In the genomic region with DNA sequence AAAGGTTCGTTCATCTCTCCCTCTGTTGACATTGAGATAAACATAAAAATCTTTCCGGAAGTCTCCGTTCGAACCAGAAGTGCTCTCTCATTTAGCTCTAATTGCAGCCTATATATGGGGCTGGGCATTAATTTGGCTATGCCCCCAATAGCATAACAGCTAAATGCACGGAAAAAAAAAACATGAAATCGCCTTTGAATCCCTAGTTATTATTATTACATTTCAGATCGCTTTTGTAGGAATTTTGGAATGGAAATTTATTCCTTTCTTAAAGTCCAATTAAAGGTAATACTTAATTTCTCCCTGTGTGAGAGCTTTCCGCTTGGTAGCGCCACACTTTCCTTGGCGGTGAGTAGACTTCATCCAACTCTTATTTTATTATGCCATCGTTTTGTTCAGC, we compare ENCODE assay signal across 3 fruit fly cellular contexts.
TF ChIP-seq lines count a peak whose summit lies in the region.

No protein-coding gene starts in this region.

- TF ChIP-seq CTCF in whole organism, embryonic (GFP tag; optimal IDR thresholded peaks at IDR 0.05; lab: Kevin White, UChicago): no peak

TF ChIP-seq in whole organism, embryonic, 481 proteins besides CTCF, POLR2A, EP300 and RAD21:
- TF ChIP-seq Drgx (GFP tag; IDR thresholded peaks at IDR 0.05; lab: Robert Waterston, UW): 0 out of 2 replicates have a peak, but pooled peaks have one; percentile 19
- TF ChIP-seq Blimp-1 (GFP tag; optimal IDR thresholded peaks at IDR 0.05; lab: Kevin White, UChicago): peak; percentile 23
- no peak for TF ChIP-seq CG10274 (GFP tag; optimal IDR thresholded peaks at IDR 0.05; lab: Kevin White, UChicago)
- TF ChIP-seq zen (tag; optimal IDR thresholded peaks at IDR 0.05; lab: Kevin White, UChicago): no peak
- no peak for TF ChIP-seq NfI (GFP tag; optimal IDR thresholded peaks at IDR 0.05; lab: Kevin White, UChicago)
- no peak for TF ChIP-seq CG32532 (GFP tag; IDR thresholded peaks at IDR 0.05; lab: Robert Waterston, UW)
- TF ChIP-seq Deaf1 (tag; optimal IDR thresholded peaks at IDR 0.05; lab: Kevin White, UChicago): no peak
- no peak for TF ChIP-seq Bdp1 (GFP tag; optimal IDR thresholded peaks at IDR 0.05; lab: Kevin White, UChicago)
- TF ChIP-seq dysf (GFP tag; IDR thresholded peaks at IDR 0.05; lab: Robert Waterston, UW): 0 out of 3 replicates have a peak, but pooled peaks have one; percentile 10
- TF ChIP-seq sens (GFP tag; lab: Kevin White, UChicago): peak; percentile 66

TF ChIP-seq in whole organism, prepupa, 60 proteins besides CTCF, POLR2A, EP300 and RAD21:
- peak; percentile 5 for TF ChIP-seq achi (GFP tag; optimal IDR thresholded peaks at IDR 0.05; lab: Kevin White, UChicago)
- no peak for TF ChIP-seq CG6276 (GFP tag; optimal IDR thresholded peaks at IDR 0.05; lab: Kevin White, UChicago)
- peak; percentile 42; the same call in 1 of the 3 replicates for TF ChIP-seq eg (GFP tag; IDR thresholded peaks at IDR 0.05; lab: Robert Waterston, UW)
- peak; percentile 54 for TF ChIP-seq svp (GFP tag; lab: Kevin White, UChicago)
- TF ChIP-seq ss (GFP tag; optimal IDR thresholded peaks at IDR 0.05; lab: Kevin White, UChicago): peak in 1 of 2 experiments; percentile 0
- TF ChIP-seq Gug (GFP tag; IDR thresholded peaks at IDR 0.05; lab: Robert Waterston, UW): no peak
- no peak for TF ChIP-seq Smox (GFP tag; optimal IDR thresholded peaks at IDR 0.05; lab: Kevin White, UChicago)
- TF ChIP-seq Sox14 (GFP tag; optimal IDR thresholded peaks at IDR 0.05; lab: Kevin White, UChicago): no peak
- no peak for TF ChIP-seq CG7368 (GFP tag; optimal IDR thresholded peaks at IDR 0.05; lab: Kevin White, UChicago)
- TF ChIP-seq vri (GFP tag; optimal IDR thresholded peaks at IDR 0.05; lab: Kevin White, UChicago): no peak
- no peak for TF ChIP-seq dsx (GFP tag; optimal IDR thresholded peaks at IDR 0.05; lab: Kevin White, UChicago; ENCODE audit: poor library complexity, severe bottlenecking)
- TF ChIP-seq CG10669 (GFP tag; optimal IDR thresholded peaks at IDR 0.05; lab: Kevin White, UChicago): peak; percentile 12
- TF ChIP-seq CG3919 (GFP tag; optimal IDR thresholded peaks at IDR 0.05; lab: Kevin White, UChicago): peak; percentile 30
- TF ChIP-seq fd85E (GFP tag; optimal IDR thresholded peaks at IDR 0.05; lab: Kevin White, UChicago): no peak
- no peak for TF ChIP-seq CG8632 (GFP tag; optimal IDR thresholded peaks at IDR 0.05; lab: Kevin White, UChicago)
- TF ChIP-seq Eip78C (GFP tag; lab: Kevin White, UChicago): peak; percentile 82
- TF ChIP-seq CG1621 (tag; optimal IDR thresholded peaks at IDR 0.05; lab: Kevin White, UChicago): no peak
- TF ChIP-seq CG6163 (GFP tag; IDR thresholded peaks at IDR 0.05; lab: Robert Waterston, UW): peak; percentile 31; the same call in 1 of the 3 replicates

TF ChIP-seq in whole organism, pupa, 21 proteins besides CTCF, POLR2A, EP300 and RAD21:
- no peak for TF ChIP-seq gl (tag; optimal IDR thresholded peaks at IDR 0.05; lab: Kevin White, UChicago)
- TF ChIP-seq CG12605 (GFP tag; IDR thresholded peaks at IDR 0.05; lab: Robert Waterston, UW): no peak
- TF ChIP-seq Pif1B (GFP tag; optimal IDR thresholded peaks at IDR 0.05; lab: Kevin White, UChicago): no peak
- no peak for TF ChIP-seq fd96Ca (GFP tag; IDR thresholded peaks at IDR 0.05; lab: Robert Waterston, UW)
- TF ChIP-seq Snoo (tag; optimal IDR thresholded peaks at IDR 0.05; lab: Kevin White, UChicago): no peak
- TF ChIP-seq EcR (GFP tag; optimal IDR thresholded peaks at IDR 0.05; lab: Kevin White, UChicago): no peak
- peak; percentile 4 for TF ChIP-seq CG8159 (tag; optimal IDR thresholded peaks at IDR 0.05; lab: Kevin White, UChicago)
- no peak for TF ChIP-seq CG9948 (tag; optimal IDR thresholded peaks at IDR 0.05; lab: Kevin White, UChicago)
- no peak for TF ChIP-seq CG10348 (GFP tag; IDR thresholded peaks at IDR 0.05; lab: Robert Waterston, UW)
- TF ChIP-seq Pif1A (GFP tag; optimal IDR thresholded peaks at IDR 0.05; lab: Kevin White, UChicago): peak; percentile 19
- TF ChIP-seq rn (GFP tag; IDR thresholded peaks at IDR 0.05; lab: Robert Waterston, UW): no peak
- no peak for TF ChIP-seq CG14655 (GFP tag; optimal IDR thresholded peaks at IDR 0.05; lab: Kevin White, UChicago)

Comparison
In these comparisons a context has a peak if more than half of its experiments do, and no peak if none do; other contexts are left out.
1. Of the 7 proteins assayed by ChIP-seq in both whole organism, embryonic and whole organism, prepupa: peak only in whole organism, embryonic: Blimp-1; only in whole organism, prepupa: none; in both: none; in neither: 6.